Worm (Caenorhabditis elegans): ENCODE data around the gene fbxb-79.

- TF ChIP-seq cog-1 (tag; optimal IDR thresholded peaks at IDR 0.05): no peak
- no peak for TF ChIP-seq tab-1 (GFP tag; IDR thresholded peaks at IDR 0.05)
- 0 out of 2 replicates have a peak, but pooled peaks have one; percentile 7 for TF ChIP-seq flt-1 (GFP tag; IDR thresholded peaks at IDR 0.05)
- no peak for TF ChIP-seq ztf-29 (GFP tag; IDR thresholded peaks at IDR 0.05)
Measured at ce11 chrIV:11148788-11149366, 40.4 kb downstream of the fbxb-79 start.

Measured in whole organism, midembryonic.